Fruit fly (Drosophila melanogaster): ENCODE data around the gene CG15642.

Gene CG15642

dm6 chrX:15467402-15467941, at the start of gene CG15642, which contains the start of gene CG15641:
Gene CG15642 (minus strand): TSS chrX:15467757.
Gene CG15641 (plus strand): TSS chrX:15467891.
- no peak for TF ChIP-seq pan (optimal IDR thresholded peaks at IDR 0.05)
- no peak for TF ChIP-seq CG8478 (optimal IDR thresholded peaks at IDR 0.05)
- TF ChIP-seq Dll (optimal IDR thresholded peaks at IDR 0.05): no peak
- TF ChIP-seq EcR (GFP tag; optimal IDR thresholded peaks at IDR 0.05): no peak
- TF ChIP-seq usp (GFP tag; optimal IDR thresholded peaks at IDR 0.05): no peak
- TF ChIP-seq psq (optimal IDR thresholded peaks at IDR 0.05): no peak

DNA sequence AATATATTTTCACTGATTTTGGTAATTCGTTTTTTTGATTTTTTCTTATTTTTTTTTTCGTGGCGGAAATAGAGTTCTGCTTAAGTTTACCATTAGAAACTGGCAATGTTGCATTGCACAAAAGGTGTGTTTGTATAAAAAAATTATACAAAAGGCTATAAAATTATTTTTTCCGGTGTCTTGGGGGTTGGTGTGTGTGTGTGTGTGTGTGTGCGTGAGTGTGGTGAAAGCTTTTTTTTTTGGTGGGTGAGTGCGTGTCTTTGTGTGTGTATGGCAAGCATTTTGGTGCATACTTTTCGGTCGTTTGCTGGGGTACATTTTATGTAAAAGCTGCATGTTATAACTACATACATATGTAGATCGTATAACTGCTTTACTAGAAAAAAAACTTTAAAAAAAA, 43.8 kb upstream of the CG15642 start:
- TF ChIP-seq usp (GFP tag; optimal IDR thresholded peaks at IDR 0.05) (no peak), psq (optimal IDR thresholded peaks at IDR 0.05) (no peak), EcR (GFP tag; optimal IDR thresholded peaks at IDR 0.05) (no peak), pan (optimal IDR thresholded peaks at IDR 0.05) (no peak), CG8478 (optimal IDR thresholded peaks at IDR 0.05) (no peak)

dm6 chrX:15502864-15503263, 35.3 kb upstream of the CG15642 start:
- TF ChIP-seq EcR (GFP tag; optimal IDR thresholded peaks at IDR 0.05) (no peak), psq (optimal IDR thresholded peaks at IDR 0.05) (no peak), usp (GFP tag; optimal IDR thresholded peaks at IDR 0.05) (no peak), pan (optimal IDR thresholded peaks at IDR 0.05) (no peak), CG8478 (optimal IDR thresholded peaks at IDR 0.05) (no peak)

dm6 chrX:15501706-15502267, 34.2 kb upstream of the CG15642 start:
- TF ChIP-seq CG8478 (optimal IDR thresholded peaks at IDR 0.05) (no peak), EcR (GFP tag; optimal IDR thresholded peaks at IDR 0.05) (no peak), Dll (optimal IDR thresholded peaks at IDR 0.05) (no peak), psq (optimal IDR thresholded peaks at IDR 0.05) (no peak), usp (GFP tag; optimal IDR thresholded peaks at IDR 0.05) (no peak), pan (optimal IDR thresholded peaks at IDR 0.05) (no peak)

DNA sequence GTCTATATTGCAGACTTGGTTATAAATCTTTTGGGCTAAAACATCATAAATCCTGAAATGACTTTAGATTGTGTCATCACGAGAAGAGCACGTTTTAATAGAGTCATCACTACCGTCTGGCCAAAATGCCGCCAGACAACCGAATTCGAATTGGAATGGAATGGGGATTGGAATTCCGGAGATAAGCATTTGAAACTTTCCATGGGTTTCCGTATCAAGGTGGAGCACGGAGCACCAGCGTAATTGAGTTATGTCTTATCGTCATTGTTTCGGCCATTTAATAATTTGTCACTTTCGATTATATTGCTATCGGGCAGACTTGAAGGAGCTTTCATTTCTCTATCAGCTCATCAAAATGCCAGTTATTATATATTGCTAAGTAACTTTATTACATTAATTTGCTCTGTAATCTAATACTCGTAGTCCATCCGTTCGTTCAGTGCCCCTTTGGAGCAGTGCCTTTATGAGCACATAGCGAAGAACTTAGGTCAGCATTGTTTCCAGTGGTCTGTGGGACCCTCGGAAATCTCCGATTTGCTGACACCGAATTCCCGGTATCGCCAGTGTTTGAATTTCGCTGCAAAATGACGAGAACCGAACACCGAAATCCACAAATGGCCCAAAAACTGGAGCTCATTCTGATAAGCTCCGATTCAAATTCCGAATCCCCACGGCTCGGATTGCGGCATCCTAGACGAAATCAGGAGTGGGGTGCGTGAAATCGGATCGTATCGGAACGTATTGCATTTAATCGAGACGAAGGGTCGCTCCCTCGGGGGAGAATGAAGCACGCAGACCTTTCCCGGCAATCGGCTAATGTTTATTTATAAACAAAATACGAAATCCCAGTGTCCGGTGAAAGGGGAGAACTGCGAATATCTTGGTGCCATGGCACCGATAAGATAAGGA, 32.7 kb upstream of the CG15642 start:
- no peak for TF ChIP-seq CG8478 (optimal IDR thresholded peaks at IDR 0.05)
- TF ChIP-seq usp (GFP tag; optimal IDR thresholded peaks at IDR 0.05): no peak
- no peak for TF ChIP-seq EcR (GFP tag; optimal IDR thresholded peaks at IDR 0.05)
- no peak for TF ChIP-seq psq (optimal IDR thresholded peaks at IDR 0.05)
- no peak for TF ChIP-seq pan (optimal IDR thresholded peaks at IDR 0.05)
- TF ChIP-seq Dll (optimal IDR thresholded peaks at IDR 0.05): no peak

DNA sequence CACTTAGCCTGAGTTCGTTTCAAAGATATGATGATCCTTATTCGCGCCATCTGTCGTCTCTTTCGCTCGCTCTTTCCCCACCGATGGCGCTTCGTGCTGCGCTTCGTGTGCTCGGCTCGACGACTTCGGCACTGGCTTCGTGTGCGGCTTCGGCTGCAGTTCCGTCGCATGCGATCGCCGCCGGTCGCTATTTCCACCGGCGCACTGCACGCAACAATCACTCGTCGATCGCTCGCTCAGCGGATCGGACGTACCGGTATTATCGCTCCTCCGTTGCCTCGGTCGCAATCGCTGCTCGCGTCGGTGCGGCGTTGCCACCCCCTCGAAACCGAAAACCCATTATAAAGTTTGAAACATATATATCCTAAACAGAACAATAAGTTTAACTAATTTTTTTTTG, 31.2 kb upstream of the CG15642 start:
- TF ChIP-seq psq (optimal IDR thresholded peaks at IDR 0.05) (no peak), pan (optimal IDR thresholded peaks at IDR 0.05) (no peak), CG8478 (optimal IDR thresholded peaks at IDR 0.05) (no peak), Dll (optimal IDR thresholded peaks at IDR 0.05) (no peak), EcR (GFP tag; optimal IDR thresholded peaks at IDR 0.05) (no peak), usp (GFP tag; optimal IDR thresholded peaks at IDR 0.05) (no peak)

- TF ChIP-seq Dll (optimal IDR thresholded peaks at IDR 0.05) (no peak), EcR (GFP tag; optimal IDR thresholded peaks at IDR 0.05) (no peak), pan (optimal IDR thresholded peaks at IDR 0.05) (no peak)
Observed at dm6 chrX:15497440-15498271, 30.1 kb upstream of the CG15642 start.

DNA sequence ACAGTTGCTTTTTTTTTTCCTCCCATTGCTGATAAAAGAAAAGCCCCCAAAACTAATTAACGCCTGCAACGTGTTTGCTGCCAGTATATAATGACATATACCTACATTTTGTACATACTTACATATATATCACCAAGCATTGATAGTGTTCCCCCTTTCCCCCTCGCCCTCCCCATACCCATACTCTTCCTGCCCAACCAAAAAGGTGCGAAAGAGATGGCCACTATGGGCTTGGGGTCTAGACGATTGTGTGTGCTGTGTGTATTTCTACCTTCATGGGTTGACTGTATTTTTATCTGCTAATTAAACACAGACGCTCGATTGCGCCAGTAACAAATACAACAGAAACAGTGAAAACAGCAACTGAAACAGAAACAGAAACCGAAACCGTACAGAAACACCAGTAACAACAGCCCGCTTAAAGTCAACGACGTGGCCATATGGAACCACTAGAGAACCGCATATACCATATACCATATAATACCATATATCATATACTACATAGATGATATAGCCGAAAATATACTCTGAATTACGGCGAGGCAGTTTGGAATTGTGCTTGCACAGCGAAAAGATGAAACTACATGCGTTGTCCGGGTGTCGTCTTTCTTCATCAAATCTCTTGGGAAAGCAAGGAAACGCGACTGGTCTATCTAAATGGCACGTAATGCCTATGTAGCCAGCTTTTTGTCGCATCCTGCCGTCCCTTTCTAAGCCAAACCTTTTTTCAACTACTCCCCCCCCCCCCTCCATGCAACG, 29.3 kb upstream of the CG15642 start:
- no peak for TF ChIP-seq pan (optimal IDR thresholded peaks at IDR 0.05)
- TF ChIP-seq CG8478 (optimal IDR thresholded peaks at IDR 0.05): no peak
- TF ChIP-seq Dll (optimal IDR thresholded peaks at IDR 0.05): no peak

dm6 chrX:15495600-15496379, 28.2 kb upstream of the CG15642 start:
- TF ChIP-seq EcR (GFP tag; optimal IDR thresholded peaks at IDR 0.05) (no peak), pan (optimal IDR thresholded peaks at IDR 0.05) (no peak), psq (optimal IDR thresholded peaks at IDR 0.05) (no peak), usp (GFP tag; optimal IDR thresholded peaks at IDR 0.05) (no peak), Dll (optimal IDR thresholded peaks at IDR 0.05) (no peak), CG8478 (optimal IDR thresholded peaks at IDR 0.05) (no peak)

- no peak for TF ChIP-seq Dll (optimal IDR thresholded peaks at IDR 0.05)
- TF ChIP-seq EcR (GFP tag; optimal IDR thresholded peaks at IDR 0.05): no peak
- TF ChIP-seq psq (optimal IDR thresholded peaks at IDR 0.05): no peak
- no peak for TF ChIP-seq pan (optimal IDR thresholded peaks at IDR 0.05)
- no peak for TF ChIP-seq usp (GFP tag; optimal IDR thresholded peaks at IDR 0.05)
- no peak for TF ChIP-seq CG8478 (optimal IDR thresholded peaks at IDR 0.05)
Observed at dm6 chrX:15490519-15490918, 23.0 kb upstream of the CG15642 start.

All from whole organism.